Fruit fly (Drosophila melanogaster) whole organism, wandering third instar larva: Measurements from ENCODE around the gene Ced-12.

ENCODE experiments used
- Abd-B ChIP-seq: fragments of >200 bp; optimal IDR thresholded peaks from 2 replicates; lab custom pipeline; 2017; ENCODE audit warnings: missing biosample characterization, missing genetic modification characterization
- CG32264 ChIP-seq: fragments of 200-800 bp; sonication (Bioruptor generic); optimal IDR thresholded peaks from 2 replicates; lab custom pipeline; 2016; ENCODE audit warnings: missing biosample characterization, missing genetic modification characterization
- CG9705 ChIP-seq: fragments of 200-800 bp; sonication (Bioruptor generic); optimal IDR thresholded peaks from 2 replicates; lab custom pipeline; 2018; ENCODE audit warnings: missing biosample characterization, mild to moderate bottlenecking, missing genetic modification characterization
- Dfd ChIP-seq: fragments of >200 bp; optimal IDR thresholded peaks from 2 replicates; lab custom pipeline; 2017; ENCODE audit warnings: missing biosample characterization, missing genetic modification characterization
- GATAd ChIP-seq: sonication (Bioruptor generic); optimal IDR thresholded peaks from 2 replicates; lab custom pipeline; 2016; ENCODE audit warnings: missing biosample characterization, missing genetic modification characterization
- HLH106 ChIP-seq: fragments of 200-800 bp; optimal IDR thresholded peaks from 3 replicates; lab custom pipeline; 2019; ENCODE audit warnings: missing biosample characterization, mild to moderate bottlenecking, missing genetic modification characterization, moderate library complexity
- Hnf4 ChIP-seq: fragments of 200-800 bp; sonication (Bioruptor generic); optimal IDR thresholded peaks from 2 replicates; lab custom pipeline; 2016; ENCODE audit warnings: missing biosample characterization, mild to moderate bottlenecking, missing genetic modification characterization
- Hr78 ChIP-seq: fragments of >200 bp; optimal IDR thresholded peaks from 2 replicates; lab custom pipeline; 2017; ENCODE audit warnings: missing biosample characterization, missing genetic modification characterization
- Hr83 ChIP-seq: fragments of 200-300 bp; sonication (Bioruptor generic); optimal IDR thresholded peaks from 2 replicates; lab custom pipeline; 2016; ENCODE audit warnings: missing biosample characterization, mild to moderate bottlenecking, missing genetic modification characterization, moderate library complexity; ENCODE audit not compliant: poor library complexity, severe bottlenecking
- Jra ChIP-seq: sonication (Bioruptor generic); optimal IDR thresholded peaks from 2 replicates; lab custom pipeline; 2016; ENCODE audit warnings: missing biosample characterization, missing genetic modification characterization
- Mio ChIP-seq: sonication (Bioruptor generic); optimal IDR thresholded peaks from 2 replicates; lab custom pipeline; 2016; ENCODE audit warnings: missing biosample characterization, missing genetic modification characterization
- Myc ChIP-seq: fragments of >200 bp; optimal IDR thresholded peaks from 2 replicates; lab custom pipeline; 2017
- N ChIP-seq: fragments of >200 bp; optimal IDR thresholded peaks from 2 replicates; lab custom pipeline; 2018; ENCODE audit warnings: missing biosample characterization, missing external identifiers, missing genetic modification characterization
- OdsH ChIP-seq: fragments of 200-800 bp; sonication (Bioruptor generic); optimal IDR thresholded peaks from 2 replicates; lab custom pipeline; 2016; ENCODE audit warnings: missing biosample characterization, mild to moderate bottlenecking, missing genetic modification characterization
- Rel ChIP-seq, 2 experiments: fragments of 200-800 bp; sonication (Bioruptor generic) in 1 of 2; optimal IDR thresholded peaks; 2 replicates in 1 of 2; 3 replicates in 1 of 2; lab custom pipeline; 2016 to 2019; ENCODE audit warnings: mild to moderate bottlenecking in 2 of 2, missing biosample characterization in 2 of 2, missing genetic modification characterization in 2 of 2, moderate library complexity in 1 of 2
- Sp1 ChIP-seq: fragments of 200-800 bp; sonication (Bioruptor generic); optimal IDR thresholded peaks from 3 replicates; lab custom pipeline; 2019; ENCODE audit warnings: missing biosample characterization, mild to moderate bottlenecking, missing genetic modification characterization, moderate library complexity
- br ChIP-seq: fragments of 200-800 bp; sonication (Bioruptor generic); optimal IDR thresholded peaks from 2 replicates; lab custom pipeline; 2016; ENCODE audit warnings: missing biosample characterization, missing genetic modification characterization
- brk ChIP-seq: fragments of 200-800 bp; sonication (Bioruptor generic); optimal IDR thresholded peaks from 2 replicates; lab custom pipeline; 2016; ENCODE audit warnings: missing biosample characterization, mild to moderate bottlenecking, missing genetic modification characterization
- dl ChIP-seq, 2 experiments: fragments of 175-275, 200-275 bp in 1 of 2; fragments of 200-275 bp in 1 of 2; sonication (Bioruptor generic); optimal IDR thresholded peaks; lab custom pipeline; 2018; ENCODE audit warnings: mild to moderate bottlenecking in 2 of 2, missing biosample characterization in 2 of 2, missing genetic modification characterization in 2 of 2, moderate library complexity in 2 of 2; ENCODE audit not compliant: partially characterized antibody in 2 of 2, insufficient read depth in 1 of 2
- dmrt93B ChIP-seq: fragments of 200-800 bp; sonication (Bioruptor generic); optimal IDR thresholded peaks from 2 replicates; lab custom pipeline; 2018; ENCODE audit warnings: missing biosample characterization, mild to moderate bottlenecking, missing genetic modification characterization
- dsf ChIP-seq: sonication (Bioruptor generic); optimal IDR thresholded peaks from 2 replicates; lab custom pipeline; 2016; ENCODE audit warnings: missing biosample characterization, missing genetic modification characterization, borderline replicate concordance
- ey ChIP-seq: fragments of 200-800 bp; sonication (Bioruptor generic); optimal IDR thresholded peaks from 2 replicates; lab custom pipeline; 2016; ENCODE audit warnings: missing biosample characterization, missing genetic modification characterization
- foxo ChIP-seq, 2 experiments: fragments of 200-800 bp; sonication (Bioruptor generic); optimal IDR thresholded peaks; 2 replicates in 1 of 2; 3 replicates in 1 of 2; lab custom pipeline; 2016 to 2017; ENCODE audit warnings: missing biosample characterization in 2 of 2, missing genetic modification characterization in 2 of 2
- fru ChIP-seq: fragments of 200-800 bp; sonication (Bioruptor generic); optimal IDR thresholded peaks from 3 replicates; lab custom pipeline; 2016; ENCODE audit warnings: missing biosample characterization, mild to moderate bottlenecking, missing genetic modification characterization
- h ChIP-seq: fragments of 200-800 bp; sonication (Bioruptor generic); optimal IDR thresholded peaks from 3 replicates; lab custom pipeline; 2016; ENCODE audit warnings: missing biosample characterization, mild to moderate bottlenecking, missing genetic modification characterization
- jim ChIP-seq: fragments of 175-275, 200-325 bp; sonication (Bioruptor generic); optimal IDR thresholded peaks from 2 replicates; lab custom pipeline; 2016; ENCODE audit warnings: missing biosample characterization, mild to moderate bottlenecking, missing genetic modification characterization
- lola ChIP-seq: fragments of >200 bp; optimal IDR thresholded peaks from 2 replicates; lab custom pipeline; 2017; ENCODE audit warnings: missing biosample characterization, missing genetic modification characterization
- pan ChIP-seq: fragments of >200 bp; optimal IDR thresholded peaks from 2 replicates; lab custom pipeline; 2017
- psq ChIP-seq: fragments of 200-800 bp; sonication (Bioruptor generic); optimal IDR thresholded peaks from 3 replicates; lab custom pipeline; 2017; ENCODE audit warnings: missing biosample characterization, mild to moderate bottlenecking, missing genetic modification characterization, moderate library complexity
- rgr ChIP-seq: fragments of 200-800 bp; sonication (Bioruptor generic); optimal IDR thresholded peaks from 3 replicates; lab custom pipeline; 2016; ENCODE audit warnings: missing biosample characterization, mild to moderate bottlenecking, missing genetic modification characterization
- usp ChIP-seq: fragments of >200 bp; optimal IDR thresholded peaks from 2 replicates; lab custom pipeline; 2017; ENCODE audit warnings: missing biosample characterization, missing genetic modification characterization
- woc ChIP-seq: sonication (Bioruptor generic); optimal IDR thresholded peaks from 2 replicates; lab custom pipeline; 2016; ENCODE audit warnings: missing biosample characterization, mild to moderate bottlenecking, missing genetic modification characterization

Ced-12 gene

dm6 chr2L:12112943-12113557, 15.4 kb downstream of the Ced-12 start:
- TF ChIP-seq ey (peak; percentile 51), Sp1 (GFP tag; lab: Kevin White, UChicago) (peak; percentile 47), rgr (GFP tag; lab: Kevin White, UChicago) (peak; percentile 12), brk (no peak), psq (peak; percentile 46), HLH106 (tag; lab: Kevin White, UChicago) (peak; percentile 47), fru (GFP tag; lab: Kevin White, UChicago) (peak; percentile 87), N (no peak), Hnf4 (GFP tag; lab: Kevin White, UChicago) (peak; percentile 39), foxo (GFP tag; optimal IDR thresholded peaks at IDR 0.05; lab: Kevin White, UChicago) (peak in 1 of 2 experiments; percentile 21), CG32264 (no peak), h (peak; percentile 45), br (GFP tag; lab: Kevin White, UChicago) (peak; percentile 56), Dfd (GFP tag; lab: Kevin White, UChicago) (no peak), Myc (lab: Kevin White, UChicago) (peak; percentile 12), woc (GFP tag; lab: Kevin White, UChicago) (peak; percentile 87), OdsH (peak; percentile 49), GATAd (GFP tag; lab: Kevin White, UChicago) (no peak)

- no peak for TF ChIP-seq Dfd (GFP tag; lab: Kevin White, UChicago)
- TF ChIP-seq GATAd (GFP tag; lab: Kevin White, UChicago) = no peak
- no peak for TF ChIP-seq Jra (GFP tag; lab: Kevin White, UChicago)
- no peak for TF ChIP-seq rgr (GFP tag; lab: Kevin White, UChicago)
- no peak for TF ChIP-seq br (GFP tag; lab: Kevin White, UChicago)
- TF ChIP-seq pan (lab: Kevin White, UChicago) = no peak
- TF ChIP-seq Rel (GFP tag; optimal IDR thresholded peaks at IDR 0.05; lab: Kevin White, UChicago) = no peak
- no peak for TF ChIP-seq Rel (tag; optimal IDR thresholded peaks at IDR 0.05; lab: Kevin White, UChicago)
- no peak for TF ChIP-seq dsf
- TF ChIP-seq lola (GFP tag; lab: Kevin White, UChicago) = no peak
- no peak for TF ChIP-seq CG9705 (GFP tag; lab: Kevin White, UChicago)
- TF ChIP-seq dl (GFP tag; optimal IDR thresholded peaks at IDR 0.05; lab: Kevin White, UChicago; ENCODE audit: insufficient read depth in 1 of 2, partially characterized antibody in 2 of 2) = no peak
- TF ChIP-seq Mio (GFP tag; lab: Kevin White, UChicago) = no peak
- no peak for TF ChIP-seq h
- no peak for TF ChIP-seq jim (GFP tag; lab: Kevin White, UChicago)
- no peak for TF ChIP-seq OdsH
- TF ChIP-seq woc (GFP tag; lab: Kevin White, UChicago) = no peak
- TF ChIP-seq dmrt93B (GFP tag; lab: Kevin White, UChicago) = no peak
Measured at dm6 chr2L:12114159-12114558, 16.5 kb downstream of the Ced-12 start, which contains the start of gene CG17211. Gene CG17211, plus strand, starts transcription at chr2L:12114360.

dm6 chr2L:12115809-12116208, 18.2 kb downstream of the Ced-12 start:
- no peak for TF ChIP-seq dsf
- no peak for TF ChIP-seq CG9705 (GFP tag; lab: Kevin White, UChicago)
- no peak for TF ChIP-seq CG32264
- no peak for TF ChIP-seq Hr83 (GFP tag; lab: Kevin White, UChicago)
- no peak for TF ChIP-seq Hr78 (GFP tag; lab: Kevin White, UChicago)
- no peak for TF ChIP-seq Abd-B (GFP tag; lab: Kevin White, UChicago)
- no peak for TF ChIP-seq psq
- TF ChIP-seq Rel (GFP tag; optimal IDR thresholded peaks at IDR 0.05; lab: Kevin White, UChicago) = no peak
- no peak for TF ChIP-seq Rel (tag; optimal IDR thresholded peaks at IDR 0.05; lab: Kevin White, UChicago)
- TF ChIP-seq usp (GFP tag; lab: Kevin White, UChicago) = no peak
- no peak for TF ChIP-seq rgr (GFP tag; lab: Kevin White, UChicago)
- no peak for TF ChIP-seq fru (GFP tag; lab: Kevin White, UChicago)
- no peak for TF ChIP-seq foxo (GFP tag; optimal IDR thresholded peaks at IDR 0.05; lab: Kevin White, UChicago)
- no peak for TF ChIP-seq Myc (lab: Kevin White, UChicago)
- TF ChIP-seq Dfd (GFP tag; lab: Kevin White, UChicago) = no peak
- no peak for TF ChIP-seq br (GFP tag; lab: Kevin White, UChicago)
- TF ChIP-seq dl (GFP tag; optimal IDR thresholded peaks at IDR 0.05; lab: Kevin White, UChicago; ENCODE audit: insufficient read depth in 1 of 2, partially characterized antibody in 2 of 2) = no peak
- no peak for TF ChIP-seq Sp1 (GFP tag; lab: Kevin White, UChicago)

dm6 chr2L:12120000-12120399, 22.4 kb downstream of the Ced-12 start:
- TF ChIP-seq foxo (GFP tag; optimal IDR thresholded peaks at IDR 0.05; lab: Kevin White, UChicago) (peak in 1 of 2 experiments; percentile 4), N (no peak), woc (GFP tag; lab: Kevin White, UChicago) (no peak), fru (GFP tag; lab: Kevin White, UChicago) (no peak)
